Worm (Caenorhabditis elegans): ENCODE data around the gene W09C2.7.

The W09C2.7 gene

DNA sequence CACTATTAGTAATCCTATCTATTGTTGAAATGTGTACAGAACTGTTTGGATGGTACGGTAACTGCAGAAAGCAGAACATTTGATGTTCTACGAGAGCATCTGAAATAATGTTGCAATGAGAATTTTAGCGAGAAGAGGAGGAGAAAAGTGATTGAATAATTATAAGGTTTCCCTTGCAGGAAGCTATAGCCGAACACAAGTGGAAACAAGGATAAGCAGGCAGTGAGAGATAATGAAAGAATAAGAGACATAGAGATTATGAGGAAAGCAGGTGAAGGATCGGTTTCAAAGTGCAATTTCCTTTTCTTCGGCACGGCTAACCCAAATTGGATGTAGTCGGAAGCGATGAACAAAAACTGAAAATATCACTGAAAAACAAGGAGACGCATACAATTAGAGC is 19.8 kb upstream of the W09C2.7 start, which contains the start of gene del-2:
Gene del-2, minus strand, starts transcription at position 101 of the 400 bp plus-strand sequence.
- TF ChIP-seq him-1 (tag; optimal IDR thresholded peaks at IDR 0.05) (no peak), dao-5 (tag; optimal IDR thresholded peaks at IDR 0.05) (no peak), W03F9.2 (tag; optimal IDR thresholded peaks at IDR 0.05) (no peak)

DNA sequence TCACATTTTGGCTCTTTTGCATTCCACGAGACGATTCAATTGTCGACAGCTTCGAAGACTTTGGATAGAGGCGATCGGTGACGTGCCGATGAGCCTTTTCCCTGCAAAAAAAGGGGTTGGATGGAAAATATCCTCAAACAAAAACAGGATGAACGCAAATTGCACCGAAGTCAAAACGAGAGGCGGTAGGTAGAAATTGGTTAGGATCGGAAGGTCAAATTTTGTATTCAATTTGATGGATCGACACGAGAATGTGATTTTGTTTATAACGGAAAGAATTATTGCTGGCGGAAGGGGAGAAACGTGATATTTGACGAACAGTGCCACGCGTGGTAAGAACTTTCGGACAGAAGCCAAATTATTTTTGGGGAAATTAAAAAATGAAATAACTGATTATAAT is 12.7 kb upstream of the W09C2.7 start, which contains the start of gene mca-1:
Gene mca-1, minus strand, starts transcription at position 101 of the 400 bp plus-strand sequence.
- no peak for TF ChIP-seq dao-5 (tag; optimal IDR thresholded peaks at IDR 0.05)
- TF ChIP-seq W03F9.2 (tag; optimal IDR thresholded peaks at IDR 0.05), result no peak
- no peak for TF ChIP-seq him-1 (tag; optimal IDR thresholded peaks at IDR 0.05)

ce11 chrIV:9633889-9634288 is 11.7 kb upstream of the W09C2.7 start:
- TF ChIP-seq W03F9.2 (tag; optimal IDR thresholded peaks at IDR 0.05) (no peak), him-1 (tag; optimal IDR thresholded peaks at IDR 0.05) (no peak), dao-5 (tag; optimal IDR thresholded peaks at IDR 0.05) (no peak)

ce11 chrIV:9632966-9633494 is 10.9 kb upstream of the W09C2.7 start:
- no peak for TF ChIP-seq dao-5 (tag; optimal IDR thresholded peaks at IDR 0.05)
- no peak for TF ChIP-seq W03F9.2 (tag; optimal IDR thresholded peaks at IDR 0.05)
- no peak for TF ChIP-seq him-1 (tag; optimal IDR thresholded peaks at IDR 0.05)

- TF ChIP-seq W03F9.2 (tag; optimal IDR thresholded peaks at IDR 0.05) (no peak), dao-5 (tag; optimal IDR thresholded peaks at IDR 0.05) (no peak), him-1 (tag; optimal IDR thresholded peaks at IDR 0.05) (no peak)
Measured at ce11 chrIV:9632094-9632493, 9.9 kb upstream of the W09C2.7 start.

DNA sequence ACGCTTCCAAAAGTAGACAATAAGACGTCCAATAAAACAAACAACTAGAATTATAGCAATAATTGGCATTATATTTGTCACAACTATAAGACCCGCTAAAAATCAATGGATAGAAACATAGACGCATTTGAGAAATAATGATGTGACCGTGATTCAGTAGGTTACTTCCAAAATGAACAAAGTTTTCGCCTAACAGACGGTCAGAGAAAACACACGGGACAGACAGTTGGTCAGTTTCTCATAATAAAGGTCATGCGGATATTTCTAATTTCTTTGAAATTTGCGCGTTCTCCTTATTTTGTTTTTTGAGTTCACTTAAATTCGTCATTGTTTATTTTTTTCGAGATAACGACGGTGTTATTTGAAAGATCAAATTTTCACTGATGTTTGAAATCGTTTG is 9.4 kb upstream of the W09C2.7 start:
- TF ChIP-seq him-1 (tag; optimal IDR thresholded peaks at IDR 0.05) (no peak), W03F9.2 (tag; optimal IDR thresholded peaks at IDR 0.05) (no peak), dao-5 (tag; optimal IDR thresholded peaks at IDR 0.05) (no peak)

DNA sequence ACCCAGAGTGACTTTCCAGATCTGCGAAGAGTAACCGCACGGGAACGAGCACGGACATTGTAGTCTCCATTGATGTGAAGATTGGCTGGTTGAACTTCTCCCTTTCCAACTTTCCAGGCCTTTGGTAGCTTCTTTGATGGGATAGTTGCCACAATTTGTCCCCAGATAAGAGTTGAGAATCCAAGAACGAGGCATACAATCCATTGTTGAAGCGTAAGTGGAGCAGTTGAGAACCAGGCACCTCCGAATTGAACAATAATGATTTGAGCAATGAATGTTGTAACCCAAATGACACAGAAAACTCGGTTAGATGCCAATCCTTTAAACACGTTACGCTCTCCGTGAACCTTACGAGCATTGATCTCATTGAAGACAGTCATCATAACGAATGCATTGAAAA is 4.9 kb upstream of the W09C2.7 start:
- TF ChIP-seq W03F9.2 (tag; optimal IDR thresholded peaks at IDR 0.05) (no peak), him-1 (tag; optimal IDR thresholded peaks at IDR 0.05) (no peak), dao-5 (tag; optimal IDR thresholded peaks at IDR 0.05) (no peak)

ce11 chrIV:9625829-9626228 is 3.7 kb upstream of the W09C2.7 start:
- no peak for TF ChIP-seq W03F9.2 (tag; optimal IDR thresholded peaks at IDR 0.05)
- no peak for TF ChIP-seq him-1 (tag; optimal IDR thresholded peaks at IDR 0.05)

- TF ChIP-seq W03F9.2 (tag; optimal IDR thresholded peaks at IDR 0.05) (no peak), dao-5 (tag; optimal IDR thresholded peaks at IDR 0.05) (no peak), him-1 (tag; optimal IDR thresholded peaks at IDR 0.05) (no peak)
Measured at ce11 chrIV:9624977-9625376, 2.8 kb upstream of the W09C2.7 start, which contains the start of gene W09C2.10. Gene W09C2.10 (minus strand): TSS chrIV:9625077.

DNA sequence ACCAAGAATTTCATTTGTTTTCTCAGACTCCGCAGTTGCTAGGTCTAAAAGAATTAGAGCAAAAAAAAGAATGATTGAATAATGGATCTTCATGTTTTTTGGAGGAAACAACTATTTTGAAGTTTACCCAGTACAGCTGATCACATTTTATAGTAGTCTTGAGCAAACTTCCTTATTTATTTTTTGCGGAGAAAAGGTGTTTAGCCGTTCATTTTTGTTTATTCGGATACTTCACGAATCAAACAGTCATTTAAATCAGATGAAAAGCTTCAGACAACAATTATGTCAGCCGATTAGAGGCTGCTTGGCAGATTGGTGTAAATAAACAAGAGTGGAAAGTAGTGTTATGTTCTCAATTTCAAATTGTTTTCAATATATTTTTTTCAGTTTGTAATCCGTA is 2.1 kb upstream of the W09C2.7 start, which contains the start of gene W09C2.8:
Gene W09C2.8, minus strand, starts transcription at position 101 of the 400 bp plus-strand sequence.
- TF ChIP-seq W03F9.2 (tag; optimal IDR thresholded peaks at IDR 0.05) (no peak), him-1 (tag; optimal IDR thresholded peaks at IDR 0.05) (no peak), dao-5 (tag; optimal IDR thresholded peaks at IDR 0.05) (no peak)

- TF ChIP-seq dao-5 (tag; optimal IDR thresholded peaks at IDR 0.05), result no peak
- no peak for TF ChIP-seq him-1 (tag; optimal IDR thresholded peaks at IDR 0.05)
- no peak for TF ChIP-seq W03F9.2 (tag; optimal IDR thresholded peaks at IDR 0.05)
Measured at ce11 chrIV:9623269-9623668, 1.1 kb upstream of the W09C2.7 start, which contains the start of gene W09C2.9. Gene W09C2.9 (minus strand): TSS chrIV:9623369.

DNA sequence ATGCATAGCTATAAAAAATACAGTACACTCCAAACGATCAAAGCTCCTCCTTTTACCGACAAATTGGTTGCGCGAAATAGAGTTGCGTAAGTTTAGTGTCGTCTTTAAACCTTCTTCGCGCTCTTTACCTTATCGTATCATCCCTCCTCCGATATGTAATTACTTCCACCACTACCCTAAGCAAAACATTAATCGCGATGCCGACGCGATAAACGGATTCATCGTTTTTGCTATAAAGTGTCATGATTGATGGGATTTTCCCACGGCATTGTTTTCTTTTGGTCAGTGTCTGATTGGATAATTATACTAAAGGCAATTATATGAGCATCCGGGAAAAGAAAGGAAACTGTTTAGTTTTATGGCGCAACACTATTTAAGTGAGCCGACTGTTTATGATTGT is 3.3 kb downstream of the W09C2.7 start:
- no peak for TF ChIP-seq dao-5 (tag; optimal IDR thresholded peaks at IDR 0.05)
- no peak for TF ChIP-seq him-1 (tag; optimal IDR thresholded peaks at IDR 0.05)
- TF ChIP-seq W03F9.2 (tag; optimal IDR thresholded peaks at IDR 0.05), result no peak

DNA sequence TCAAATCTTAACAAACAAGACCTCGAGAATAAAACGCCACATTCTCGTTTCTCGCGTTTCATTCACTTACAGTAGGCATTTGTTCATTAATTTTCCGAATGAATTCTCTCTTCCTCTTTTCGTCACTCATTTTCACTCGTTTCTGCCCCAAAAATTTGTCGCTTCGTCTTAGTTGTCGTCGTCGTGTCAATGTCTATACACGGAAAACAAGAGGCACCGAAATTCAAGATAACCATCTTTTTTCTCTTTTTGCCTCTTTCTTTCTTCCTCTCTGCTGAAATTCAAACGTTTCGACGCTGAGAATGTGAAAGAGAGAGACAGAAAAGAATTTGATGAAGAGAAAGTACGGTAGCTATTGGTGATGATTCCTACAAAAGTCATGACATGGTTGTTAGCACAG is 4.2 kb downstream of the W09C2.7 start:
- TF ChIP-seq W03F9.2 (tag; optimal IDR thresholded peaks at IDR 0.05), result no peak
- TF ChIP-seq dao-5 (tag; optimal IDR thresholded peaks at IDR 0.05), result no peak
- TF ChIP-seq him-1 (tag; optimal IDR thresholded peaks at IDR 0.05), result no peak

- TF ChIP-seq dao-5 (tag; optimal IDR thresholded peaks at IDR 0.05) (no peak), W03F9.2 (tag; optimal IDR thresholded peaks at IDR 0.05) (no peak), him-1 (tag; optimal IDR thresholded peaks at IDR 0.05) (no peak)
Measured at ce11 chrIV:9617358-9617757, 4.8 kb downstream of the W09C2.7 start.

DNA sequence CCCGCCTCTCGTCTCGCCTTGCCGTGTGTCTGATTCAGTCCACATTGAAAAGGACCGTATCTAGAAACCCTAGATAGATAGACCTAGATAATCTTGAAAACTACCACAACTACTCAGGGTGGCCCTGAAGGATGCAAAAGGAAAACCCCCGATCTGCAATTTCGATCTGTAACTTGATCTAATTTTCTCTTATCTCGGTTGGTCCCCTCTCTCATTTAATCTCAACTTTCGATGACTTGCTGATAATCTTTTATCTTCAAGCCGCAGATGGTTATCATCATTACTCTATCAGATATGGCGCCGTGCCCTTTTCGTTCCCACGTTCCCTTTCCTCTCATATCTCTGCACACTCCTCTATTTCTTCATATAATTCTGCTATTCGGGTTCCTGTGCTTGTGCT is 6.7 kb downstream of the W09C2.7 start:
- no peak for TF ChIP-seq dao-5 (tag; optimal IDR thresholded peaks at IDR 0.05)
- no peak for TF ChIP-seq him-1 (tag; optimal IDR thresholded peaks at IDR 0.05)
- no peak for TF ChIP-seq W03F9.2 (tag; optimal IDR thresholded peaks at IDR 0.05)
